Worm (Caenorhabditis elegans) whole organism, late embryonic: ENCODE data around the gene sec-24.2.

Source experiments
- T23F11.4 ChIP-seq: fragments of 200-800 bp; sonication (Bioruptor generic); optimal IDR thresholded peaks from 2 replicates; lab custom pipeline; 2018; ENCODE audit warnings: mild to moderate bottlenecking, missing genetic modification characterization, missing compliant biosample characterization
- ceh-24 ChIP-seq: sonication (generic microtip); optimal IDR thresholded peaks from 2 replicates; lab custom pipeline; 2016; ENCODE audit warnings: mild to moderate bottlenecking, missing genetic modification characterization, missing compliant biosample characterization
- ceh-34 ChIP-seq: sonication (generic microtip); optimal IDR thresholded peaks from 2 replicates; lab custom pipeline; 2016; ENCODE audit warnings: mild to moderate bottlenecking, missing genetic modification characterization, missing compliant biosample characterization
- elt-4 ChIP-seq: sonication (generic microtip); optimal IDR thresholded peaks from 2 replicates; lab custom pipeline; 2016; ENCODE audit warnings: missing genetic modification characterization, missing compliant biosample characterization
- gmeb-2 ChIP-seq: sonication (generic microtip); optimal IDR thresholded peaks from 2 replicates; lab custom pipeline; 2016; ENCODE audit warnings: missing genetic modification characterization, inconsistent platforms, missing compliant biosample characterization
- pha-4 ChIP-seq: fragments of 150-350 bp; optimal IDR thresholded peaks from 2 replicates; lab custom pipeline; 2018; ENCODE audit warnings: missing biosample characterization, missing genetic modification reagents, missing genetic modification characterization
- pros-1 ChIP-seq: fragments of 150-350 bp; optimal IDR thresholded peaks from 2 replicates; lab custom pipeline; 2014; ENCODE audit warnings: missing biosample characterization, missing genetic modification reagents, missing genetic modification characterization
- sdc-2 ChIP-seq: sonication (generic microtip); optimal IDR thresholded peaks from 2 replicates; lab custom pipeline; 2016; ENCODE audit warnings: missing genotype, missing genetic modification characterization, missing compliant biosample characterization
- sox-4 ChIP-seq: sonication (generic microtip); optimal IDR thresholded peaks from 2 replicates; lab custom pipeline; 2017; ENCODE audit warnings: mild to moderate bottlenecking, missing genetic modification characterization, inconsistent platforms, missing compliant biosample characterization
- unc-86 ChIP-seq: sonication (generic microtip); optimal IDR thresholded peaks from 2 replicates; lab custom pipeline; 2016; ENCODE audit warnings: missing genetic modification characterization, missing compliant biosample characterization

ce11 chrIV:12360742-12361195 lies at the start of gene sec-24.2:
- TF ChIP-seq unc-86 (no peak), pha-4 (tag; lab: Kevin White, UChicago) (no peak), sdc-2 (tag; lab: Kevin White, UChicago) (no peak), ceh-24 (tag; lab: Kevin White, UChicago) (no peak), T23F11.4 (GFP tag; lab: Kevin White, UChicago) (no peak), sox-4 (tag; lab: Kevin White, UChicago) (no peak), elt-4 (tag; lab: Kevin White, UChicago) (no peak), ceh-34 (no peak), gmeb-2 (no peak), pros-1 (no peak)
